Worm (Caenorhabditis elegans): Measurements from ENCODE around the gene T23E1.1.

Gene T23E1.1

DNA sequence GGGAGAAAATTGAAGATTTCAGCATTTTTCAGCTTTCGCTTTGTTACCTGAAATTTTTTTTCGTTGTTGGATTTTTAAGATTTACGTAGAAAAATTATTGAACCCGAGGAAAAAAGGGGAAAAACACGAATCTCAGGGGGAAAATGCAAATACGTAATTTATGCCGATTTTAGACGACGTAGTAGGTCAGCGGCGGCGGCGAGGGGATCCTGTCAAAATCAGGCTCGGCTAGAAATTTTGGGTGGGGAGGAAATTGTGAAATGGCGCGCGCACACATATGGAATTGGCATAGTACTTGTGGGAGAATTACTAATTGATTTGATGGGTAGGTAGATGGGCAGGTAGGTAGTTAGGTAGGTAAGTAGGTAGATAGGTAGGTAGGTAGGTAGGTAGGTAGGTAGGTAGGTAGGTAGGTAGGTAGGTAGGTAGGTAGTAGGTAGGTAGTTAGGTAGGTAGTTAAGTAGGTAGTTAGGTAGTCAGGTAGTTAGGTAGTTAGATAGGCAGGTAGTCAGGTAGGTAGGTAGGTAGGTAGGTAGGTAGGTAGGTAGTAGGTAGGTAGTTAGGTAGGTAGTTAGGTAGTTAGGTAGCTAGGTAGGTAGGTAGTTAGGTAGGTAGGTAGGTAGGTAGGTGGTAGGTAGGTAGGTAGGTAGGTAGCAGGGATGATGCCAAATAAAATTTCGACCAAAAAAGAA is 25.1 kb downstream of the T23E1.1 start, which contains the start of gene nlp-81:
TSS of gene nlp-81 (minus strand) at position 51 of the 692 bp plus-strand sequence.
- no peak for TF ChIP-seq tra-4 (tag; optimal IDR thresholded peaks at IDR 0.05)
- peak; percentile 15 for TF ChIP-seq hmbx-1 (tag; optimal IDR thresholded peaks at IDR 0.05)

DNA sequence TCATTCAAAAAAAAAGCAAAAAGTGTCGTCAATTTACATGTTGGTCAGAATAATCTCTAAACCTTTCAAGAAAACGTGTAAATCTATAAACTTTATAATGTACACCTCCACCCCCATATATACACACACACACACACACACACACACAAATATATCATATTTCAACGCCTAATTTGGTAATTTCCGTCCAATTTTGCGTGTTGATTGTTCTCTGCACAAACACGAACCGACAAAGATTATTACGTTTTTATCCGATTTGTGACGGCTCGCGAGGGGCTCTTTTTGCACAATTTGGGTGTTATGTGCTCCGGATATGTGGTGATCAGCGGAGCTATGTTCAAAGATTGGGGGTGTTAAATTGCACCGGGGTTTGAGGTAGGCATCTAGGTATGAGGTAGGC is 31.8 kb downstream of the T23E1.1 start:
- TF ChIP-seq tbx-11 (GFP tag; IDR thresholded peaks at IDR 0.05) (no peak), sea-1 (GFP tag; conservative IDR thresholded peaks at IDR 0.05) (no peak), ama-1 (optimal IDR thresholded peaks at IDR 0.05) (no peak), aly-1 (tag; optimal IDR thresholded peaks at IDR 0.05) (no peak), scrt-1 (GFP tag; IDR thresholded peaks at IDR 0.05) (no peak), ets-7 (tag; optimal IDR thresholded peaks at IDR 0.05) (no peak), ceh-36 (tag; optimal IDR thresholded peaks at IDR 0.05) (no peak), tra-4 (tag; optimal IDR thresholded peaks at IDR 0.05) (no peak), pes-1 (GFP tag; IDR thresholded peaks at IDR 0.05) (no peak), tbx-37 (GFP tag; conservative IDR thresholded peaks at IDR 0.05) (no peak), hnd-1 (tag; optimal IDR thresholded peaks at IDR 0.05) (no peak), B0310.2 (tag; optimal IDR thresholded peaks at IDR 0.05) (no peak), hmg-4 (GFP tag; optimal IDR thresholded peaks at IDR 0.05) (no peak), flt-1 (GFP tag; IDR thresholded peaks at IDR 0.05) (no peak), ceh-13 (GFP tag; optimal IDR thresholded peaks at IDR 0.05) (no peak), hmbx-1 (tag; optimal IDR thresholded peaks at IDR 0.05) (no peak)

DNA sequence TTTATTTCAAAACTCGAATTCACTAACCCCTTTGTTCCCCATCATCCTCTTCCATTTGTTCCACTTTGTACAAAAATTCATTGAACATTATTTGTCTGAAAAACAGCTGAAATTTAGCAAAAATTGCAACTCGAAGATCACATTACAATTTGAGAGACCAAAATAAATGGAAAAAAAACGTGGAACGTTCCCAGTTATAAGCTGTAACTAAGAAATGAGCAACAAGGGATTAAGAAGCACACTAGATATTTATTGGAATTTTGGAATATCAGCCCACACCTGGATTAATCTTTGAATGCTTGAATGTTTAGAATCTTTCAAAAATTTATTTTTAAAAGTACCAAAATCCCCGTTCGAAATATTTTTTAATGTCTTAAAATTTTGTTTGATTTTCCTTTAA is 40.3 kb downstream of the T23E1.1 start, which contains the start of gene Y67D8B.2:
TSS of gene Y67D8B.2 (minus strand) at position 101 of the 400 bp plus-strand sequence.
- no peak for TF ChIP-seq tra-4 (tag; optimal IDR thresholded peaks at IDR 0.05)
- TF ChIP-seq hmbx-1 (tag; optimal IDR thresholded peaks at IDR 0.05), result no peak
- TF ChIP-seq F13C5.2 (tag; optimal IDR thresholded peaks at IDR 0.05), result no peak
- no peak for TF ChIP-seq ets-7 (tag; optimal IDR thresholded peaks at IDR 0.05)
- no peak for TF ChIP-seq flt-1 (GFP tag; IDR thresholded peaks at IDR 0.05)
- TF ChIP-seq ceh-13 (GFP tag; optimal IDR thresholded peaks at IDR 0.05), result no peak
- TF ChIP-seq hmg-4 (GFP tag; optimal IDR thresholded peaks at IDR 0.05), result no peak
- no peak for TF ChIP-seq sea-1 (GFP tag; conservative IDR thresholded peaks at IDR 0.05)
- TF ChIP-seq tbx-11 (GFP tag; IDR thresholded peaks at IDR 0.05), result no peak
- TF ChIP-seq ceh-36 (tag; optimal IDR thresholded peaks at IDR 0.05), result no peak

DNA sequence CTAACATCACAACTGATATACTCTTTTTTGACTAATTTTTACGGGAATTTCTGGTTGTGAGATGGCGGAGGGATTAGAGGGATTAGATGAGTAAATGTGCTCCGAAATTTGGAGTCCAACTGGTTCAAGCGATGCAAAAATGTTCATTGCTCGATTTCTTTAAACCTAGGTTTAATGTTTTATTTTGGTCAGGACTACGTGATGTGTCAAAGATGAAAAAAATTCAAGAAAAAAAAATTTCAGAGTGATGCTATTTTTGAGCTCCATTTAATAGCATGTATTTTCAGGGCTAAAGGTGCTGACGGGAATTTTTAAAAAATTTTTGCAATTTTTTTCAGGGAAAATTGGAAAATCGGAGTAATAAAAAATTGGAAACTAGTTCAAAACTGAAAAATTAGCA is 45.2 kb downstream of the T23E1.1 start:
- TF ChIP-seq tbx-37 (GFP tag; conservative IDR thresholded peaks at IDR 0.05) (no peak), ets-7 (tag; optimal IDR thresholded peaks at IDR 0.05) (no peak), F13C5.2 (tag; optimal IDR thresholded peaks at IDR 0.05) (no peak), hmbx-1 (tag; optimal IDR thresholded peaks at IDR 0.05) (no peak), pes-1 (GFP tag; IDR thresholded peaks at IDR 0.05) (no peak), ceh-36 (tag; optimal IDR thresholded peaks at IDR 0.05) (no peak), ama-1 (optimal IDR thresholded peaks at IDR 0.05) (no peak)

DNA sequence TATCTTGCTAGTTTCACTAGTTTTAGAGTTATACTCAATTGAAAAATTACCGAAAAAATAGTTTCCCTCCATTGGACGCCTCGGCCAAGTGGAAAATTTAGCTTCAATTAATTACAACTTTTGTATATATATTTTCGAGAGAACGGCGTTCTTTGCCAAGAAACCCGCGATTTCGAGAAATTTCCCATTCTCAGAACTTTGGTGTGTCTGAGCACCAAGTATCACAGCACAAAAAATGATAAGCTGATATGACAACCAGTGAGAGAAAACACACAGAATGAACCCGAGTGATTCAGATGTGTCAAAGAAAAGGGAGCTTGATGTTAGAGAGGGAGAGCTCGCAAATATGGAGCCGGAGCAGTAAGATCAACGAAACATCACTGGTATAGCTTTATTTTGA is 47.9 kb downstream of the T23E1.1 start:
- no peak for TF ChIP-seq F13C5.2 (tag; optimal IDR thresholded peaks at IDR 0.05)
- TF ChIP-seq sea-1 (GFP tag; conservative IDR thresholded peaks at IDR 0.05), result no peak
- no peak for TF ChIP-seq B0310.2 (tag; optimal IDR thresholded peaks at IDR 0.05)
- TF ChIP-seq ama-1 (optimal IDR thresholded peaks at IDR 0.05), result no peak
- no peak for TF ChIP-seq hmg-4 (GFP tag; optimal IDR thresholded peaks at IDR 0.05)
- no peak for TF ChIP-seq aly-1 (tag; optimal IDR thresholded peaks at IDR 0.05)

DNA sequence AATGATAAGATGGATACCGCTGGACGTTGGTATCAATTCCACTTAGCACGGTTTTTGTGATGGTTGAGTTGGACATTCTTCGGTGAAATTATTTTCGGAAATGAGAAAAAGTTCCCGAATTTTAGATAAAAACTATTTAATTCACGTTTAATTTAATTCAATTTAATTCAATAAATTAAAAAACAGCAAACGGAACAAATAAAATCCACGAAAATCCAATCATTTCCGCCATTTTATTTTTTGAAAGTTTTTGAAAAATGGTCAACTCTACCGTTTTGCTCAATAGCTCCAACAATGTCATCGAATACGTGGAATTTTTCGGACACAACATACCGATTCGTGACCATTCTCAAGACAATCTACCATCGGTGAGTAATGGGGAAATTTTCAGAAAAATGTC is 51.0 kb downstream of the T23E1.1 start, which contains the start of the genes Y67D8B.3 and Y67D8B.5:
TSS of gene Y67D8B.3 (minus strand) at position 101 of the 400 bp plus-strand sequence.
TSS of gene Y67D8B.5 (plus strand) at position 233 of the 400 bp plus-strand sequence.
- no peak for TF ChIP-seq hmbx-1 (tag; optimal IDR thresholded peaks at IDR 0.05)
- no peak for TF ChIP-seq tbx-11 (GFP tag; IDR thresholded peaks at IDR 0.05)
- no peak for TF ChIP-seq hnd-1 (tag; optimal IDR thresholded peaks at IDR 0.05)
- TF ChIP-seq tra-4 (tag; optimal IDR thresholded peaks at IDR 0.05), result no peak
- TF ChIP-seq ceh-36 (tag; optimal IDR thresholded peaks at IDR 0.05), result no peak
- no peak for TF ChIP-seq tbx-37 (GFP tag; conservative IDR thresholded peaks at IDR 0.05)
- TF ChIP-seq B0310.2 (tag; optimal IDR thresholded peaks at IDR 0.05), result no peak
- TF ChIP-seq scrt-1 (GFP tag; IDR thresholded peaks at IDR 0.05), result no peak
- TF ChIP-seq sea-1 (GFP tag; conservative IDR thresholded peaks at IDR 0.05), result no peak
- no peak for TF ChIP-seq flt-1 (GFP tag; IDR thresholded peaks at IDR 0.05)
- TF ChIP-seq F13C5.2 (tag; optimal IDR thresholded peaks at IDR 0.05), result no peak
- no peak for TF ChIP-seq ama-1 (optimal IDR thresholded peaks at IDR 0.05)
- TF ChIP-seq pes-1 (GFP tag; IDR thresholded peaks at IDR 0.05), result no peak
- TF ChIP-seq hmg-4 (GFP tag; optimal IDR thresholded peaks at IDR 0.05), result no peak
- TF ChIP-seq ets-7 (tag; optimal IDR thresholded peaks at IDR 0.05), result no peak
- no peak for TF ChIP-seq ceh-13 (GFP tag; optimal IDR thresholded peaks at IDR 0.05)

All from whole organism, early embryonic.